Worm (Caenorhabditis elegans): ENCODE results near the gene F44E5.17.

DNA sequence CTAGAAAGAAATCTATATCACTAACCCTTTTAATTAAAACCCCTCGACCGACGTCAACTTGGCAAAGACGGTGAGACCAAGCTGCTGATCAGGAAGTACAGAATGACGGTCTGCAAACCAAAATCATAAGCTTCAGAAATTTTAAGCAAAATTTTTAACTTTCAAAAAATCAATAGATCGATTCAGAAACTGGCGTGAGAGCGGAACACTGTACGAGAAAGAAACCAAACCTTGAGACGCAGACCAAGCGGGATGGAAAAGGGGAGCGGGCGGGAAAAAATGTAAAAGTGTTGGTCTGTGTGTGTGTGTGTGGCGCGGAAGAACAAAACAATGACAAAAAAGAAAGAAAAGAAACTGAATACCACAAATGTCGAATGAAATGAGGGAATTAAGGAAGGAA, at the start of gene F44E5.17, which contains the start of gene gpb-1:
- no peak for TF ChIP-seq ceh-6 (GFP tag; optimal IDR thresholded peaks at IDR 0.05)
- TF ChIP-seq fax-1 (tag; optimal IDR thresholded peaks at IDR 0.05) = no peak
- TF ChIP-seq fkh-10 (GFP tag; optimal IDR thresholded peaks at IDR 0.05) = no peak
- no peak for TF ChIP-seq hlh-8 (tag; optimal IDR thresholded peaks at IDR 0.05)
- TF ChIP-seq eyg-1 (tag; optimal IDR thresholded peaks at IDR 0.05) = no peak
- TF ChIP-seq hlh-30 (tag; optimal IDR thresholded peaks at IDR 0.05; ENCODE audit: insufficient read depth) = no peak
